Fruit fly (Drosophila melanogaster): ENCODE measurements around the gene Sgs7.
A peak's percentile ranks its signal among the peaks of the same experiment; 100 is the strongest.

Gene Sgs7

DNA sequence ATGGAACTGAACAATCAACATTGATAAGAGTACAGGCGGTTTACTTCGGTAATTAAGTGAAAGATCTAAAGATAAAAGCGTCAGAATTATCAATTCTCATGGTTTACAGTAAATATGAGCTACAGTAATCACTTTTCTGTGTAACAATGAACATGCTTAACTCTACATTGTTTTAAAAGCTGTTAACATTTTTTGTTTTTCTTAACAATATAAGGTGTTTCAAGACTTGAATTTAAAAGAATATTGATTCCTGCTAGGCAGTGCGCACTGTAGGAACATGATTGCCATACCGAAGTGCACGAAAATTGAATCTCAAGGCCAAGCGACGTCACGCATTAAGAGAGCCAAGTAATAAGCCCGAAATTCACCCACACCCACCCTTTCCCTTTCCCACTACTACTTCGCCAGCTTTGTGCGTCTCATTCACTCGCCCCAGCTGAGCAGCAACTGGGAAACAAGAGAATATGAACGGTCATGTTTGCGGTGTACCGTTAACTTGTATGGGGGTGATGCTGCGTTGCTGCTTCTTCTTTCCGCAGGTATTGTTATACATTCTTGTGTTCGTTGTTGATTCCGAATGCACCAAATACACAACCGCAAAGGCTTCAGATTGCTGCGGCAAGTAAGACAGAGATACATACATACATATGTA is 18.3 kb upstream of the Sgs7 start (continued):
- TF ChIP-seq run (tag; optimal IDR thresholded peaks at IDR 0.05) (peak; percentile 5), B-H2 (GFP tag; optimal IDR thresholded peaks at IDR 0.05) (peak; percentile 33), CG3995 (GFP tag; optimal IDR thresholded peaks at IDR 0.05) (peak; percentile 11), bowl (GFP tag; IDR thresholded peaks at IDR 0.05) (no peak), Max (GFP tag; optimal IDR thresholded peaks at IDR 0.05) (peak; percentile 11), CG15073 (GFP tag; optimal IDR thresholded peaks at IDR 0.05) (peak; percentile 21), D19A (tag; optimal IDR thresholded peaks at IDR 0.05) (peak; percentile 15), CG12219 (GFP tag; optimal IDR thresholded peaks at IDR 0.05) (peak; percentile 21), pum (GFP tag; optimal IDR thresholded peaks at IDR 0.05) (peak; percentile 14), CG10366 (GFP tag; IDR thresholded peaks at IDR 0.05) (peak; percentile 69; the same call in 1 of the 2 replicates), tio (GFP tag; optimal IDR thresholded peaks at IDR 0.05) (peak; percentile 40), Dref (GFP tag; IDR thresholded peaks at IDR 0.05) (no peak), Antp (GFP tag; optimal IDR thresholded peaks at IDR 0.05) (peak; percentile 24), CG13287 (GFP tag; IDR thresholded peaks at IDR 0.05; ENCODE audit: partially characterized antibody) (no peak), dpn (GFP tag; optimal IDR thresholded peaks at IDR 0.05) (peak; percentile 42 to 60), nau (GFP tag; optimal IDR thresholded peaks at IDR 0.05) (peak; percentile 20), CG11695 (GFP tag; IDR thresholded peaks at IDR 0.05) (peak; percentile 52), nerfin-1 (tag; optimal IDR thresholded peaks at IDR 0.05) (peak; percentile 33), Xrp1 (GFP tag; IDR thresholded peaks at IDR 0.05) (peak; percentile 76), CG6791 (GFP tag; IDR thresholded peaks at IDR 0.05; ENCODE audit: partially characterized antibody) (no peak), Mes4 (GFP tag; optimal IDR thresholded peaks at IDR 0.05) (no peak), fd3F (GFP tag; optimal IDR thresholded peaks at IDR 0.05) (peak; percentile 65), pan (optimal IDR thresholded peaks at IDR 0.05) (no peak), pan (GFP tag; optimal IDR thresholded peaks at IDR 0.05 in 1 of 2, IDR thresholded peaks at IDR 0.05 in 1 of 2) (peak in 1 of 2 experiments; percentile 83), Opbp (GFP tag; IDR thresholded peaks at IDR 0.05; ENCODE audit: partially characterized antibody) (no peak), knrl (GFP tag; IDR thresholded peaks at IDR 0.05; ENCODE audit: partially characterized antibody) (no peak), grau (tag; optimal IDR thresholded peaks at IDR 0.05) (peak; percentile 96), jing (GFP tag; optimal IDR thresholded peaks at IDR 0.05) (peak; percentile 28), CG7372 (GFP tag; IDR thresholded peaks at IDR 0.05) (peak; percentile 67; the same call in 1 of the 2 replicates), dan (GFP tag; IDR thresholded peaks at IDR 0.05) (no peak), Camta (GFP tag; optimal IDR thresholded peaks at IDR 0.05) (peak; percentile 25), ci (GFP tag; IDR thresholded peaks at IDR 0.05) (peak; percentile 61; the same call in 2 of the 3 replicates), CG43689 (GFP tag; IDR thresholded peaks at IDR 0.05) (no peak), CG33213 (GFP tag; optimal IDR thresholded peaks at IDR 0.05) (peak; percentile 1), CG10267 (tag; optimal IDR thresholded peaks at IDR 0.05) (peak; percentile 44), twi (tag; optimal IDR thresholded peaks at IDR 0.05) (no peak), CG9609 (GFP tag; optimal IDR thresholded peaks at IDR 0.05) (peak; percentile 40), Hr3 (GFP tag; optimal IDR thresholded peaks at IDR 0.05) (peak; percentile 32), sug (tag; optimal IDR thresholded peaks at IDR 0.05) (peak; percentile 45), Dbx (GFP tag; IDR thresholded peaks at IDR 0.05) (peak; percentile 64), chif (GFP tag; optimal IDR thresholded peaks at IDR 0.05) (peak; percentile 1 to 53), Adf1 (GFP tag; IDR thresholded peaks at IDR 0.05) (peak; percentile 40; the same call in 1 of the 2 replicates), CG1832 (GFP tag; optimal IDR thresholded peaks at IDR 0.05) (peak; percentile 21), CG18011 (GFP tag; optimal IDR thresholded peaks at IDR 0.05) (peak; percentile 8), Hr51 (GFP tag; optimal IDR thresholded peaks at IDR 0.05) (peak in 1 of 2 experiments; percentile 72), CG2202 (tag; optimal IDR thresholded peaks at IDR 0.05) (no peak), CG2875 (GFP tag; optimal IDR thresholded peaks at IDR 0.05) (no peak), Myb (GFP tag; optimal IDR thresholded peaks at IDR 0.05) (peak; percentile 17), Usf (GFP tag; optimal IDR thresholded peaks at IDR 0.05) (peak; percentile 47)
